Fruit fly (Drosophila melanogaster) whole organism, embryonic: ENCODE results near the gene CG12016.

Experiments
- Bgb ChIP-seq: fragments of 200-800 bp; sonication (Bioruptor generic); IDR thresholded peaks from 2 replicates; pipeline ENCODE4 v1.3.6; 2022; ENCODE audit warnings: missing biosample characterization, missing genetic modification characterization; ENCODE audit not compliant: partially characterized antibody
- Bteb2 ChIP-seq: fragments of 200-800 bp; sonication (Bioruptor generic); optimal IDR thresholded peaks from 2 replicates; lab custom pipeline; 2016; ENCODE audit warnings: missing biosample characterization, missing genetic modification characterization
- CG1024 ChIP-seq: fragments of 200-800 bp; sonication (Bioruptor generic); IDR thresholded peaks from 2 replicates; pipeline ENCODE4 v1.3.6; 2022; ENCODE audit warnings: missing biosample characterization, missing genetic modification characterization
- CG10431 ChIP-seq: fragments of 200-800 bp; sonication (Bioruptor generic); optimal IDR thresholded peaks from 3 replicates; lab custom pipeline; 2018; ENCODE audit warnings: missing biosample characterization, mild to moderate bottlenecking, missing genetic modification characterization
- CG11504 ChIP-seq: fragments of 200-800 bp; sonication (Bioruptor generic); optimal IDR thresholded peaks from 3 replicates; lab custom pipeline; 2019; ENCODE audit warnings: missing biosample characterization, mild to moderate bottlenecking, missing genetic modification characterization, moderate library complexity
- CG11695 ChIP-seq: fragments of 200-800 bp; sonication (Bioruptor generic); IDR thresholded peaks from 3 replicates; pipeline ENCODE4 v1.3.6; 2022; ENCODE audit warnings: missing biosample characterization, missing genetic modification characterization
- CG12104 ChIP-seq: fragments of 200-800 bp; sonication (Bioruptor generic); optimal IDR thresholded peaks from 3 replicates; lab custom pipeline; 2016; ENCODE audit warnings: missing biosample characterization, missing genetic modification characterization
- CG12236 ChIP-seq: fragments of 200-800 bp; sonication (Bioruptor generic); optimal IDR thresholded peaks from 2 replicates; lab custom pipeline; 2016; ENCODE audit warnings: missing biosample characterization, missing genetic modification characterization
- CG12299 ChIP-seq: fragments of 200-800 bp; sonication (Bioruptor generic); optimal IDR thresholded peaks from 2 replicates; lab custom pipeline; 2018; ENCODE audit warnings: missing biosample characterization, mild to moderate bottlenecking, missing genetic modification characterization
- CG14441 ChIP-seq: fragments of 200-800 bp; sonication (Bioruptor generic); IDR thresholded peaks from 2 replicates; pipeline ENCODE4 v1.3.6; 2022; ENCODE audit warnings: missing biosample characterization, missing genetic modification characterization
- CG15269 ChIP-seq: fragments of 200-800 bp; sonication (Bioruptor generic); optimal IDR thresholded peaks from 2 replicates; lab custom pipeline; 2018; ENCODE audit warnings: missing biosample characterization, mild to moderate bottlenecking, missing genetic modification characterization, moderate library complexity
- CG1529 ChIP-seq: fragments of 200-800 bp; sonication (Bioruptor generic); optimal IDR thresholded peaks from 3 replicates; lab custom pipeline; 2018; ENCODE audit warnings: missing biosample characterization, missing genetic modification characterization
- CG15514 ChIP-seq: fragments of 200-800 bp; sonication (Bioruptor generic); optimal IDR thresholded peaks from 3 replicates; lab custom pipeline; 2017; ENCODE audit warnings: missing biosample characterization, missing genetic modification characterization, mild to moderate bottlenecking, moderate library complexity, missing genetic modification reagents
- CG17385 ChIP-seq: fragments of 200-800 bp; sonication (Bioruptor generic); optimal IDR thresholded peaks from 3 replicates; lab custom pipeline; 2018; ENCODE audit warnings: missing biosample characterization, mild to moderate bottlenecking, missing genetic modification characterization
- CG18599 ChIP-seq: fragments of 200-800 bp; sonication (Bioruptor generic); optimal IDR thresholded peaks from 3 replicates; lab custom pipeline; 2017; ENCODE audit warnings: missing biosample characterization, missing genetic modification characterization, mild to moderate bottlenecking, moderate library complexity, missing genetic modification reagents
- CG2129 ChIP-seq: fragments of 200-800 bp; sonication (Bioruptor generic); IDR thresholded peaks from 2 replicates; pipeline ENCODE4 v1.3.6; 2022; ENCODE audit warnings: missing biosample characterization, missing genetic modification characterization; ENCODE audit not compliant: partially characterized antibody
- CG2678 ChIP-seq: fragments of 200-800 bp; sonication (Bioruptor generic); optimal IDR thresholded peaks from 3 replicates; lab custom pipeline; 2019; ENCODE audit warnings: missing biosample characterization, mild to moderate bottlenecking, missing genetic modification characterization, moderate library complexity
- CG33557 ChIP-seq: fragments of 200-800 bp; sonication (Bioruptor generic); optimal IDR thresholded peaks from 2 replicates; lab custom pipeline; 2019; ENCODE audit warnings: missing biosample characterization, mild to moderate bottlenecking, missing genetic modification characterization, moderate library complexity
- CG7372 ChIP-seq: fragments of 200-800 bp; sonication (Bioruptor generic); IDR thresholded peaks from 2 replicates; pipeline ENCODE4 v1.3.6; 2022; ENCODE audit warnings: missing biosample characterization, missing genetic modification characterization
- CG9609 ChIP-seq: fragments of 200-800 bp; sonication (Bioruptor generic); optimal IDR thresholded peaks from 3 replicates; lab custom pipeline; 2016; ENCODE audit warnings: missing biosample characterization, missing genetic modification characterization
- Camta ChIP-seq: fragments of 200-800 bp; sonication (Bioruptor generic); optimal IDR thresholded peaks from 2 replicates; lab custom pipeline; 2016; ENCODE audit warnings: missing biosample characterization, missing genetic modification characterization
- Chrac-16 ChIP-seq: fragments of 200-800 bp; sonication (Bioruptor generic); optimal IDR thresholded peaks from 3 replicates; lab custom pipeline; 2016; ENCODE audit warnings: missing biosample characterization, missing genetic modification characterization
- Dbx ChIP-seq: fragments of 200-800 bp; sonication (Bioruptor generic); IDR thresholded peaks from 3 replicates; pipeline ENCODE4 v1.3.6; 2022; ENCODE audit warnings: missing biosample characterization, missing genetic modification characterization
- Eip74EF ChIP-seq, 2 experiments: fragments of 200-800 bp in 1 of 2; fragments of >200 bp in 1 of 2; sonication (Bioruptor generic) in 1 of 2; optimal IDR thresholded peaks; 2 replicates each; lab custom pipeline; 2017 to 2019; ENCODE audit warnings: missing biosample characterization in 2 of 2, missing genetic modification characterization in 2 of 2, mild to moderate bottlenecking in 1 of 2, moderate library complexity in 1 of 2
- Fer1 ChIP-seq: fragments of 200-800 bp; sonication (Bioruptor generic); optimal IDR thresholded peaks from 2 replicates; lab custom pipeline; 2017; ENCODE audit warnings: missing biosample characterization, mild to moderate bottlenecking, missing genetic modification characterization
- HLH54F ChIP-seq: fragments of 200-800 bp; sonication (Bioruptor generic); optimal IDR thresholded peaks from 3 replicates; lab custom pipeline; 2016; ENCODE audit warnings: missing biosample characterization, missing genetic modification characterization
- PHDP ChIP-seq: fragments of 200-800 bp; sonication (Bioruptor generic); optimal IDR thresholded peaks from 3 replicates; lab custom pipeline; 2018; ENCODE audit warnings: missing biosample characterization, mild to moderate bottlenecking, missing genetic modification characterization, moderate library complexity
- Pdp1 ChIP-seq, 2 experiments: fragments of 200-800 bp; sonication (Bioruptor generic); optimal IDR thresholded peaks; 3 replicates each; lab custom pipeline; 2016; ENCODE audit warnings: missing biosample characterization in 2 of 2, missing genetic modification characterization in 2 of 2, mild to moderate bottlenecking in 1 of 2, moderate library complexity in 1 of 2
- Rx ChIP-seq: fragments of 200-800 bp; sonication (Bioruptor generic); IDR thresholded peaks from 2 replicates; pipeline ENCODE4 v1.3.6; 2022; ENCODE audit warnings: missing biosample characterization, missing genetic modification characterization
- Ssrp ChIP-seq: fragments of 200-800 bp; sonication (Bioruptor generic); optimal IDR thresholded peaks from 2 replicates; lab custom pipeline; 2018; ENCODE audit warnings: missing biosample characterization, mild to moderate bottlenecking, missing genetic modification characterization, moderate library complexity
- ash1 ChIP-seq: fragments of 200-800 bp; sonication (Bioruptor generic); optimal IDR thresholded peaks from 2 replicates; lab custom pipeline; 2018; ENCODE audit warnings: missing biosample characterization, mild to moderate bottlenecking, missing genetic modification characterization
- bbx ChIP-seq: fragments of 200-800 bp; sonication (Bioruptor generic); IDR thresholded peaks from 2 replicates; pipeline ENCODE4 v1.3.6; 2022; ENCODE audit warnings: missing biosample characterization, missing genetic modification characterization; ENCODE audit not compliant: partially characterized antibody
- dati ChIP-seq: fragments of 200-800 bp; sonication (Bioruptor generic); IDR thresholded peaks from 2 replicates; pipeline ENCODE4 v1.3.6; 2022; ENCODE audit warnings: missing biosample characterization, missing genetic modification characterization
- eyg ChIP-seq: fragments of 200-800 bp; sonication (Bioruptor generic); optimal IDR thresholded peaks from 3 replicates; lab custom pipeline; 2016; ENCODE audit warnings: missing biosample characterization, missing genetic modification characterization
- ftz-f1 ChIP-seq: fragments of 200-800 bp; sonication (Bioruptor generic); optimal IDR thresholded peaks from 2 replicates; lab custom pipeline; 2016; ENCODE audit warnings: missing biosample characterization, missing genetic modification characterization
- gfzf ChIP-seq: fragments of 200-800 bp; sonication (Bioruptor generic); optimal IDR thresholded peaks from 2 replicates; lab custom pipeline; 2016; ENCODE audit warnings: missing biosample characterization, mild to moderate bottlenecking, missing genetic modification characterization, moderate library complexity
- grau ChIP-seq: fragments of 200-800 bp; optimal IDR thresholded peaks from 3 replicates; lab custom pipeline; 2019; ENCODE audit warnings: missing biosample characterization, mild to moderate bottlenecking, missing genetic modification characterization, moderate library complexity
- gro ChIP-seq: fragments of 200-800 bp; sonication (Bioruptor generic); optimal IDR thresholded peaks from 2 replicates; lab custom pipeline; 2016; ENCODE audit warnings: missing biosample characterization, missing genetic modification characterization
- hb ChIP-seq: fragments of 200-800 bp; sonication (Bioruptor generic); IDR thresholded peaks from 3 replicates; pipeline ENCODE4 v1.3.6; 2022; ENCODE audit warnings: missing biosample characterization, missing genetic modification characterization; ENCODE audit not compliant: partially characterized antibody
- her ChIP-seq: fragments of 200-800 bp; sonication (Bioruptor generic); optimal IDR thresholded peaks from 2 replicates; lab custom pipeline; 2016; ENCODE audit warnings: missing biosample characterization, missing genetic modification characterization
- kni ChIP-seq: fragments of 200-800 bp; sonication (Bioruptor generic); optimal IDR thresholded peaks from 3 replicates; lab custom pipeline; 2017; ENCODE audit warnings: mild to moderate bottlenecking, missing biosample characterization, missing genetic modification reagents, missing genetic modification characterization
- mld ChIP-seq: fragments of 200-800 bp; sonication (Bioruptor generic); IDR thresholded peaks from 3 replicates; pipeline ENCODE4 v1.3.6; 2022; ENCODE audit warnings: missing biosample characterization, missing genetic modification characterization; ENCODE audit not compliant: partially characterized antibody
- sens-2 ChIP-seq: fragments of 200-800 bp; sonication (Bioruptor generic); IDR thresholded peaks from 2 replicates; pipeline ENCODE4 v1.3.6; 2022; ENCODE audit warnings: missing biosample characterization, missing genetic modification characterization
- slp2 ChIP-seq: fragments of 200-800 bp; sonication (Bioruptor generic); optimal IDR thresholded peaks from 2 replicates; lab custom pipeline; 2016; ENCODE audit warnings: missing biosample characterization, missing genetic modification characterization
- sug ChIP-seq: fragments of 200-800 bp; optimal IDR thresholded peaks from 2 replicates; lab custom pipeline; 2019; ENCODE audit warnings: missing biosample characterization, mild to moderate bottlenecking, missing genetic modification characterization, moderate library complexity
- ttk ChIP-seq: fragments of 200-800 bp; sonication (Bioruptor generic); IDR thresholded peaks from 2 replicates; pipeline ENCODE4 v2.1.2; 2022; ENCODE audit warnings: missing biosample characterization, missing genetic modification characterization
- twi ChIP-seq: fragments of 200-800 bp; optimal IDR thresholded peaks from 2 replicates; lab custom pipeline; 2019; ENCODE audit warnings: missing biosample characterization, mild to moderate bottlenecking, missing genetic modification characterization, moderate library complexity
- vfl ChIP-seq: fragments of 200-800 bp; sonication (Bioruptor generic); optimal IDR thresholded peaks from 2 replicates; lab custom pipeline; 2016; ENCODE audit warnings: missing biosample characterization, missing genetic modification characterization
- vnd ChIP-seq: fragments of 200-800 bp; sonication (Bioruptor generic); IDR thresholded peaks from 3 replicates; pipeline ENCODE4 v1.3.6; 2022; ENCODE audit warnings: missing biosample characterization, missing genetic modification characterization; ENCODE audit not compliant: partially characterized antibody
- wdn ChIP-seq: fragments of 200-800 bp; sonication (Bioruptor generic); IDR thresholded peaks from 2 replicates; pipeline ENCODE4 v1.3.6; 2022; ENCODE audit warnings: missing biosample characterization, missing genetic modification characterization
- zfh1 ChIP-seq: fragments of 200-800 bp; sonication (Bioruptor generic); IDR thresholded peaks from 3 replicates; pipeline ENCODE4 v1.3.6; 2022; ENCODE audit warnings: missing biosample characterization, missing genetic modification characterization

Gene CG12016

DNA sequence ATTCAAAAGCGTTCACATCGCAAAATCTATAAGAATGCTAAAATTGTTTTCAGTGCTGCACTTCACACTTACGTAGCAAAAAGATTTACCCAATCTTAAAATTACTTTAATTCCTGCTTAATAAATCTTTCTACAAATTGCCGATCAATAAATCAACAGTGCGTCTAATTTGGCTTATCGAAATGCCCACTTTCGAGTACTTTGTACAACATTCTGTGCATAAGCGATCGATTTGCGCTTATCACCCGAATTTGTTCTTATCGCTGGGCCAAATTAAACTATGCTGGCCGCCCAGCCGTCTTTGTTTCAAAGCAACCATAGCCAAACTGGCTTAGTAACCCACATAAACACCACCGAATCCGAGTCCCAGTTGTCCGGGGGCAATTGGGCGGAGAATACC is 12.8 kb upstream of the CG12016 start (continued):
- TF ChIP-seq CG9609 (no peak), CG12104 (GFP tag; lab: Kevin White, UChicago) (no peak), CG12299 (no peak), Ssrp (tag; lab: Kevin White, UChicago) (no peak), ftz-f1 (GFP tag; lab: Kevin White, UChicago) (no peak), vfl (no peak), mld (no peak), CG10431 (no peak), Chrac-16 (no peak), sens-2 (GFP tag; lab: Robert Waterston, UW) (no peak), vnd (GFP tag; lab: Robert Waterston, UW) (0 out of 3 replicates have a peak, but pooled peaks have one; percentile 40), CG11695 (GFP tag; lab: Robert Waterston, UW) (no peak), Fer1 (no peak), ttk (GFP tag; lab: Robert Waterston, UW) (no peak), CG2129 (GFP tag; lab: Robert Waterston, UW) (no peak), zfh1 (GFP tag; lab: Robert Waterston, UW) (no peak), Pdp1 (GFP tag; optimal IDR thresholded peaks at IDR 0.05; lab: Kevin White, UChicago) (peak in 1 of 2 experiments; percentile 15), gfzf (GFP tag; lab: Kevin White, UChicago) (no peak), CG33557 (GFP tag; lab: Kevin White, UChicago) (no peak), Bteb2 (no peak), CG12236 (GFP tag; lab: Kevin White, UChicago) (no peak), CG1529 (GFP tag; lab: Kevin White, UChicago) (no peak), CG1024 (GFP tag; lab: Robert Waterston, UW) (no peak), CG14441 (no peak), PHDP (tag; lab: Kevin White, UChicago) (peak; percentile 11), twi (tag; lab: Kevin White, UChicago) (no peak), Dbx (GFP tag; lab: Robert Waterston, UW) (no peak), HLH54F (GFP tag; lab: Kevin White, UChicago) (no peak), CG15269 (tag; lab: Kevin White, UChicago) (no peak), bbx (GFP tag; lab: Robert Waterston, UW) (no peak), CG11504 (no peak), eyg (GFP tag; lab: Kevin White, UChicago) (no peak), CG17385 (GFP tag; lab: Kevin White, UChicago) (no peak), hb (GFP tag; lab: Robert Waterston, UW) (no peak), grau (tag; lab: Kevin White, UChicago) (no peak), kni (GFP tag; lab: Kevin White, UChicago) (no peak), Bgb (GFP tag; lab: Robert Waterston, UW) (no peak), wdn (no peak), CG15514 (peak; percentile 23), CG18599 (GFP tag; lab: Kevin White, UChicago) (peak; percentile 43), gro (GFP tag; lab: Kevin White, UChicago) (no peak), Eip74EF (GFP tag; optimal IDR thresholded peaks at IDR 0.05; lab: Kevin White, UChicago) (no peak), CG2678 (tag; lab: Kevin White, UChicago) (peak; percentile 8), Camta (GFP tag; lab: Kevin White, UChicago) (no peak), Rx (no peak), slp2 (GFP tag; lab: Kevin White, UChicago) (no peak), sug (peak; percentile 55), dati (no peak), ash1 (GFP tag; lab: Kevin White, UChicago) (no peak), CG7372 (GFP tag; lab: Robert Waterston, UW) (no peak), her (no peak)
